Fruit fly (Drosophila melanogaster) whole organism, embryonic: ENCODE results near the gene yellow-e2.

ENCODE experiments used
- Asciz ChIP-seq: fragments of 200-800 bp; sonication (Bioruptor generic); optimal IDR thresholded peaks from 2 replicates; lab custom pipeline; 2017; ENCODE audit warnings: missing biosample characterization, mild to moderate bottlenecking, missing genetic modification characterization, missing genetic modification reagents
- Atf3 ChIP-seq: fragments of 200-800 bp; sonication (Bioruptor generic); optimal IDR thresholded peaks from 3 replicates; lab custom pipeline; 2016; ENCODE audit warnings: missing biosample characterization, missing genetic modification characterization
- Atf6 ChIP-seq: fragments of 200-800 bp; sonication (Bioruptor generic); IDR thresholded peaks from 2 replicates; pipeline ENCODE4 v1.3.6; 2022; ENCODE audit warnings: missing biosample characterization, missing genetic modification characterization
- B-H2 ChIP-seq: fragments of 200-800 bp; sonication (Bioruptor generic); optimal IDR thresholded peaks from 2 replicates; lab custom pipeline; 2018; ENCODE audit warnings: missing biosample characterization, mild to moderate bottlenecking, missing genetic modification characterization
- CG10209 ChIP-seq: fragments of 200-800 bp; sonication (Bioruptor generic); optimal IDR thresholded peaks from 3 replicates; lab custom pipeline; 2017; ENCODE audit warnings: missing biosample characterization, mild to moderate bottlenecking, missing genetic modification characterization, missing genetic modification reagents
- CG11560 ChIP-seq: fragments of 200-800 bp; sonication (Bioruptor generic); IDR thresholded peaks from 3 replicates; pipeline ENCODE4 v1.3.6; 2022; ENCODE audit warnings: missing biosample characterization, missing genetic modification characterization
- CG11696 ChIP-seq: fragments of 200-800 bp; sonication (Bioruptor generic); IDR thresholded peaks from 2 replicates; pipeline ENCODE4 v1.3.6; 2022; ENCODE audit warnings: missing biosample characterization, missing genetic modification characterization
- CG11723 ChIP-seq: fragments of 200-800 bp; sonication (Bioruptor generic); optimal IDR thresholded peaks from 2 replicates; lab custom pipeline; 2017; ENCODE audit warnings: missing biosample characterization, mild to moderate bottlenecking, missing genetic modification characterization
- CG13296 ChIP-seq: fragments of 200-800 bp; sonication (Bioruptor generic); optimal IDR thresholded peaks from 3 replicates; lab custom pipeline; 2018; ENCODE audit warnings: missing biosample characterization, mild to moderate bottlenecking, missing genetic modification characterization
- CG17568 ChIP-seq: fragments of 200-800 bp; sonication (Bioruptor generic); optimal IDR thresholded peaks from 2 replicates; lab custom pipeline; 2018; ENCODE audit warnings: missing biosample characterization, mild to moderate bottlenecking, missing genetic modification characterization, moderate library complexity
- CG31224 ChIP-seq: fragments of 200-800 bp; sonication (Bioruptor generic); IDR thresholded peaks from 2 replicates; pipeline ENCODE4 v1.3.6; 2022; ENCODE audit warnings: missing biosample characterization, missing genetic modification characterization
- CG31365 ChIP-seq: fragments of 200-800 bp; sonication (Bioruptor generic); optimal IDR thresholded peaks from 2 replicates; lab custom pipeline; 2018; ENCODE audit warnings: missing biosample characterization, mild to moderate bottlenecking, missing genetic modification characterization
- CG31441 ChIP-seq: fragments of 200-800 bp; sonication (Bioruptor generic); IDR thresholded peaks from 2 replicates; pipeline ENCODE4 v1.3.6; 2022; ENCODE audit warnings: missing biosample characterization, missing genetic modification characterization
- CG3281 ChIP-seq: fragments of 200-800 bp; sonication (Bioruptor generic); optimal IDR thresholded peaks from 3 replicates; lab custom pipeline; 2017; ENCODE audit warnings: missing biosample characterization, mild to moderate bottlenecking, missing genetic modification characterization
- CG34422 ChIP-seq: fragments of 200-800 bp; sonication (Bioruptor generic); IDR thresholded peaks from 3 replicates; pipeline ENCODE4 v1.3.6; 2022; ENCODE audit warnings: missing biosample characterization, missing genetic modification characterization
- CG6272 ChIP-seq: fragments of 200-800 bp; sonication (Bioruptor generic); IDR thresholded peaks from 2 replicates; pipeline ENCODE4 v1.3.6; 2022; ENCODE audit warnings: missing biosample characterization, missing genetic modification characterization
- D ChIP-seq, 2 experiments: fragments of 200-800 bp in 1 of 2; fragments of >200 bp in 1 of 2; sonication (Bioruptor generic) in 1 of 2; optimal IDR thresholded peaks; 2 replicates in 1 of 2; 3 replicates in 1 of 2; lab custom pipeline; 2017; ENCODE audit warnings: mild to moderate bottlenecking in 1 of 2, missing biosample characterization in 1 of 2, missing genetic modification characterization in 1 of 2, missing genetic modification reagents in 1 of 2
- D19B ChIP-seq: fragments of 200-800 bp; sonication (Bioruptor generic); optimal IDR thresholded peaks from 2 replicates; lab custom pipeline; 2017; ENCODE audit warnings: missing biosample characterization, mild to moderate bottlenecking, missing genetic modification characterization
- Deaf1 ChIP-seq: fragments of 200-800 bp; optimal IDR thresholded peaks from 3 replicates; lab custom pipeline; 2019; ENCODE audit warnings: missing biosample characterization, mild to moderate bottlenecking, missing genetic modification characterization, moderate library complexity
- Dfd ChIP-seq, 2 experiments: fragments of >200 bp; optimal IDR thresholded peaks; 2 replicates each; lab custom pipeline; 2017; ENCODE audit warnings: missing biosample characterization in 2 of 2, missing genetic modification characterization in 2 of 2
- Fer2 ChIP-seq: fragments of 200-800 bp; sonication (Bioruptor generic); optimal IDR thresholded peaks from 2 replicates; lab custom pipeline; 2018; ENCODE audit warnings: missing biosample characterization, mild to moderate bottlenecking, missing genetic modification characterization, moderate library complexity
- GATAe ChIP-seq: fragments of 200-800 bp; sonication (Bioruptor generic); conservative IDR thresholded peaks from 2 replicates; pipeline ENCODE4 v1.3.6; 2022; ENCODE audit warnings: missing biosample characterization, missing genetic modification characterization
- HLH54F ChIP-seq: fragments of 200-800 bp; sonication (Bioruptor generic); optimal IDR thresholded peaks from 3 replicates; lab custom pipeline; 2016; ENCODE audit warnings: missing biosample characterization, missing genetic modification characterization
- Hr39 ChIP-seq: fragments of >200 bp; optimal IDR thresholded peaks from 2 replicates; lab custom pipeline; 2017
- Hr78 ChIP-seq, 2 experiments: fragments of 200-800 bp in 1 of 2; fragments of >200 bp in 1 of 2; sonication (Bioruptor generic) in 1 of 2; optimal IDR thresholded peaks; 2 replicates each; lab custom pipeline; 2017 to 2019; ENCODE audit warnings: missing biosample characterization in 2 of 2, missing genetic modification characterization in 2 of 2, mild to moderate bottlenecking in 1 of 2, moderate library complexity in 1 of 2
- Lhr ChIP-seq: fragments of 200-800 bp; sonication (Bioruptor generic); optimal IDR thresholded peaks from 3 replicates; lab custom pipeline; 2017; ENCODE audit warnings: mild to moderate bottlenecking, missing biosample characterization, missing genetic modification reagents, missing genetic modification characterization
- Lpt ChIP-seq: fragments of >200 bp; optimal IDR thresholded peaks from 2 replicates; lab custom pipeline; 2018; ENCODE audit warnings: missing biosample characterization, missing genetic modification characterization
- Max ChIP-seq: fragments of 200-800 bp; sonication (Bioruptor generic); optimal IDR thresholded peaks from 2 replicates; lab custom pipeline; 2016; ENCODE audit warnings: missing biosample characterization, mild to moderate bottlenecking, missing genetic modification characterization
- Mrtf ChIP-seq: fragments of 200-800 bp; sonication (Bioruptor generic); IDR thresholded peaks from 3 replicates; pipeline ENCODE4 v1.3.6; 2022; ENCODE audit warnings: missing biosample characterization, missing genetic modification characterization
- Neu2 ChIP-seq: fragments of 200-800 bp; sonication (Bioruptor generic); optimal IDR thresholded peaks from 3 replicates; lab custom pipeline; 2016; ENCODE audit warnings: missing biosample characterization, missing genetic modification characterization, borderline replicate concordance
- Pdp1 ChIP-seq, 2 experiments: fragments of 200-800 bp; sonication (Bioruptor generic); optimal IDR thresholded peaks; 3 replicates each; lab custom pipeline; 2016; ENCODE audit warnings: missing biosample characterization in 2 of 2, missing genetic modification characterization in 2 of 2, mild to moderate bottlenecking in 1 of 2, moderate library complexity in 1 of 2
- abd-A ChIP-seq: fragments of 200-800 bp; sonication (Bioruptor generic); optimal IDR thresholded peaks from 3 replicates; lab custom pipeline; 2019; ENCODE audit warnings: missing biosample characterization, mild to moderate bottlenecking, missing genetic modification characterization, moderate library complexity
- bab2 ChIP-seq: fragments of 200-800 bp; sonication (Bioruptor generic); optimal IDR thresholded peaks from 2 replicates; lab custom pipeline; 2016; ENCODE audit warnings: missing biosample characterization, missing genetic modification characterization
- disco-r ChIP-seq: fragments of 200-800 bp; sonication (Bioruptor generic); optimal IDR thresholded peaks from 2 replicates; lab custom pipeline; 2016; ENCODE audit warnings: missing biosample characterization, missing genetic modification characterization
- exex ChIP-seq: fragments of 200-800 bp; sonication (Bioruptor generic); optimal IDR thresholded peaks from 4 replicates; lab custom pipeline; 2018; ENCODE audit warnings: missing biosample characterization, mild to moderate bottlenecking, missing genetic modification characterization, moderate library complexity
- gcm ChIP-seq: fragments of 200-800 bp; sonication (Bioruptor generic); optimal IDR thresholded peaks from 2 replicates; lab custom pipeline; 2019; ENCODE audit warnings: missing biosample characterization, mild to moderate bottlenecking, missing genetic modification characterization, moderate library complexity
- jing ChIP-seq: fragments of 200-800 bp; sonication (Bioruptor generic); optimal IDR thresholded peaks from 2 replicates; lab custom pipeline; 2018; ENCODE audit warnings: missing biosample characterization, mild to moderate bottlenecking, missing genetic modification characterization
- kay ChIP-seq: fragments of 200-800 bp; sonication (Bioruptor generic); optimal IDR thresholded peaks from 2 replicates; lab custom pipeline; 2016; ENCODE audit warnings: missing biosample characterization, missing genetic modification characterization
- kni ChIP-seq: fragments of 200-800 bp; sonication (Bioruptor generic); optimal IDR thresholded peaks from 3 replicates; lab custom pipeline; 2017; ENCODE audit warnings: mild to moderate bottlenecking, missing biosample characterization, missing genetic modification reagents, missing genetic modification characterization
- nom ChIP-seq: fragments of 200-800 bp; sonication (Bioruptor generic); optimal IDR thresholded peaks from 2 replicates; lab custom pipeline; 2017; ENCODE audit warnings: missing biosample characterization, missing genetic modification characterization, mild to moderate bottlenecking, moderate library complexity, missing genetic modification reagents
- org-1 ChIP-seq: fragments of 200-800 bp; sonication (Bioruptor generic); optimal IDR thresholded peaks from 2 replicates; lab custom pipeline; 2017; ENCODE audit warnings: missing biosample characterization, missing genetic modification characterization
- prd ChIP-seq, 3 experiments: fragments of >200 bp in 2 of 3; fragments of 200-800 bp in 1 of 3; sonication (Bioruptor generic) in 1 of 3; optimal IDR thresholded peaks in 2 of 3; IDR thresholded peaks in 1 of 3; 2 replicates in 2 of 3; 3 replicates in 1 of 3; pipeline versions ENCODE4 v1.3.6 to Lab custom; 2017 to 2022; ENCODE audit warnings: missing biosample characterization in 1 of 3, missing genetic modification characterization in 1 of 3
- ranshi ChIP-seq: fragments of 200-800 bp; sonication (Bioruptor generic); IDR thresholded peaks from 2 replicates; pipeline ENCODE4 v1.3.6; 2022; ENCODE audit warnings: missing biosample characterization, missing genetic modification characterization
- repo ChIP-seq: fragments of 200-800 bp; sonication (Bioruptor generic); optimal IDR thresholded peaks from 2 replicates; lab custom pipeline; 2016; ENCODE audit warnings: missing biosample characterization, missing genetic modification characterization
- run ChIP-seq: fragments of 200-800 bp; sonication (Bioruptor generic); optimal IDR thresholded peaks from 3 replicates; lab custom pipeline; 2018; ENCODE audit warnings: missing biosample characterization, mild to moderate bottlenecking, missing genetic modification characterization
- schlank ChIP-seq: fragments of 200-800 bp; sonication (Bioruptor generic); optimal IDR thresholded peaks from 2 replicates; lab custom pipeline; 2018; ENCODE audit warnings: missing biosample characterization, mild to moderate bottlenecking, missing genetic modification characterization
- toy ChIP-seq: fragments of 200-800 bp; sonication (Bioruptor generic); IDR thresholded peaks from 2 replicates; pipeline ENCODE4 v1.3.6; 2022; ENCODE audit warnings: missing biosample characterization, missing genetic modification characterization
- yki ChIP-seq: fragments of >200 bp; optimal IDR thresholded peaks from 3 replicates; lab custom pipeline; 2018
- zen ChIP-seq: fragments of 200-800 bp; sonication (Bioruptor generic); optimal IDR thresholded peaks from 3 replicates; lab custom pipeline; 2018; ENCODE audit warnings: missing biosample characterization, mild to moderate bottlenecking, missing genetic modification characterization, moderate library complexity
- zfh1 ChIP-seq: fragments of 200-800 bp; sonication (Bioruptor generic); IDR thresholded peaks from 3 replicates; pipeline ENCODE4 v1.3.6; 2022; ENCODE audit warnings: missing biosample characterization, missing genetic modification characterization

Gene yellow-e2

DNA sequence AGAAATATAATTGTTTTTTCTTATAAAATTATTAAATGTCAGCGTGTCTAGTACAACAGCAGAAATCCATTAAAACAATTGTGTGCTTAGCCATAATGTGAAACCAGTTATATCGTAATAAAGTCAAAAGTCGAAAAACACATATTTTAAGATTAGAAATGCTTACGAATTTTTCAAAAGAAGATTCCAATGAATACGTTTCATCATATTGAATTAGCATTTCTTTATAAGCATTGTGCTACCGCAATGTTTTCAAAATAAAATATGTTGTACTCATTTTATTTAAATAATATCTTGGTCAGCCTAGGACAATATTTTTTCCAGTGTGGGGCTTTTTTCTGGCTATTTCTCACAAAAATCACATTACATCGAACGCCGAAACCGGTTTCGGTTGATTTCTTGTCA lies 46.1 kb upstream of the yellow-e2 start (continued):
- peak; percentile 54 for TF ChIP-seq bab2 (GFP tag; lab: Kevin White, UChicago)
- TF ChIP-seq CG11723, result peak; percentile 71
- TF ChIP-seq CG34422 (GFP tag; lab: Robert Waterston, UW), result peak; percentile 46; the same call in 1 of the 3 replicates
- TF ChIP-seq Fer2 (tag; lab: Kevin White, UChicago), result no peak
- TF ChIP-seq nom (GFP tag; lab: Kevin White, UChicago), result no peak
- no peak for TF ChIP-seq repo (GFP tag; lab: Kevin White, UChicago)
- peak; percentile 45 for TF ChIP-seq Atf3 (GFP tag; lab: Kevin White, UChicago)
- TF ChIP-seq org-1 (GFP tag; lab: Kevin White, UChicago), result peak; percentile 77
- no peak; the same call in 1 of the 3 replicates for TF ChIP-seq Mrtf (GFP tag; lab: Robert Waterston, UW)
- TF ChIP-seq Lpt (GFP tag; lab: Kevin White, UChicago), result no peak
- TF ChIP-seq Asciz (GFP tag; lab: Kevin White, UChicago), result peak; percentile 70
- TF ChIP-seq CG6272, result no peak
- peak; percentile 61 for TF ChIP-seq Deaf1 (tag; lab: Kevin White, UChicago)
- TF ChIP-seq prd (optimal IDR thresholded peaks at IDR 0.05; lab: Kevin White, UChicago), result no peak
- peak; percentile 70 for TF ChIP-seq prd (GFP tag; IDR thresholded peaks at IDR 0.05; lab: Robert Waterston, UW)
- TF ChIP-seq disco-r, result peak; percentile 52
- 0 out of 2 replicates have a peak, but pooled peaks have one; percentile 23 for TF ChIP-seq toy (GFP tag; lab: Robert Waterston, UW)
- no peak for TF ChIP-seq Hr39 (lab: Kevin White, UChicago)
- TF ChIP-seq yki (lab: Kevin White, UChicago), result no peak
- TF ChIP-seq CG10209 (GFP tag; lab: Kevin White, UChicago), result peak; percentile 84
- TF ChIP-seq Dfd (GFP tag; optimal IDR thresholded peaks at IDR 0.05; lab: Kevin White, UChicago), result no peak
- TF ChIP-seq CG11696 (GFP tag; lab: Robert Waterston, UW), result no peak
- no peak for TF ChIP-seq GATAe (GFP tag; lab: Robert Waterston, UW)
- TF ChIP-seq Lhr (GFP tag; lab: Kevin White, UChicago), result peak; percentile 37
- TF ChIP-seq CG13296 (GFP tag; lab: Kevin White, UChicago), result peak; percentile 74
- TF ChIP-seq D (optimal IDR thresholded peaks at IDR 0.05; lab: Kevin White, UChicago), result no peak
- TF ChIP-seq D (GFP tag; optimal IDR thresholded peaks at IDR 0.05; lab: Kevin White, UChicago), result peak; percentile 77
- TF ChIP-seq zfh1 (GFP tag; lab: Robert Waterston, UW), result peak; percentile 35; the same call in 1 of the 3 replicates
- peak; percentile 74 for TF ChIP-seq Max
- peak; percentile 74 for TF ChIP-seq gcm
- peak; percentile 69 for TF ChIP-seq CG17568 (GFP tag; lab: Kevin White, UChicago)
- peak; percentile 70 to 76 for TF ChIP-seq Pdp1 (GFP tag; optimal IDR thresholded peaks at IDR 0.05; lab: Kevin White, UChicago)
- no peak for TF ChIP-seq schlank
- TF ChIP-seq HLH54F, result peak; percentile 59
- peak; percentile 84 for TF ChIP-seq CG3281 (GFP tag; lab: Kevin White, UChicago)
- peak; percentile 64 for TF ChIP-seq zen (tag; lab: Kevin White, UChicago)
- no peak for TF ChIP-seq B-H2 (GFP tag; lab: Kevin White, UChicago)
- TF ChIP-seq Atf6 (GFP tag; lab: Robert Waterston, UW), result peak; percentile 70
- TF ChIP-seq abd-A, result no peak
- TF ChIP-seq exex, result peak; percentile 20
- TF ChIP-seq jing (GFP tag; lab: Kevin White, UChicago), result peak; percentile 70
- peak in 1 of 2 experiments; percentile 56 for TF ChIP-seq Hr78 (GFP tag; optimal IDR thresholded peaks at IDR 0.05; lab: Kevin White, UChicago)
- peak; percentile 59; the same call in 2 of the 3 replicates for TF ChIP-seq CG11560 (tag; lab: Robert Waterston, UW)
- 0 out of 2 replicates have a peak, but pooled peaks have one; percentile 39 for TF ChIP-seq ranshi (GFP tag; lab: Robert Waterston, UW)
- TF ChIP-seq kay (GFP tag; lab: Kevin White, UChicago), result no peak
- peak; percentile 86 for TF ChIP-seq CG31441 (GFP tag; lab: Robert Waterston, UW)
- no peak for TF ChIP-seq Neu2 (GFP tag; lab: Kevin White, UChicago)
- peak; percentile 62 for TF ChIP-seq D19B (GFP tag; lab: Kevin White, UChicago)
- no peak for TF ChIP-seq kni (GFP tag; lab: Kevin White, UChicago)
- TF ChIP-seq run (tag; lab: Kevin White, UChicago), result peak; percentile 54
- TF ChIP-seq CG31365 (tag; lab: Kevin White, UChicago), result no peak
- 0 out of 2 replicates have a peak, but pooled peaks have one; percentile 45 for TF ChIP-seq CG31224
